Worm (Caenorhabditis elegans): ENCODE results near the gene ZK938.10.

Gene ZK938.10

ce11 chrII:9850945-9851344, at the start of gene ZK938.10:
Gene ZK938.10, minus strand, starts transcription at chrII:9851045.
- TF ChIP-seq ttx-3 (tag; optimal IDR thresholded peaks at IDR 0.05) (no peak), T23F11.4 (GFP tag; optimal IDR thresholded peaks at IDR 0.05) (no peak)

DNA sequence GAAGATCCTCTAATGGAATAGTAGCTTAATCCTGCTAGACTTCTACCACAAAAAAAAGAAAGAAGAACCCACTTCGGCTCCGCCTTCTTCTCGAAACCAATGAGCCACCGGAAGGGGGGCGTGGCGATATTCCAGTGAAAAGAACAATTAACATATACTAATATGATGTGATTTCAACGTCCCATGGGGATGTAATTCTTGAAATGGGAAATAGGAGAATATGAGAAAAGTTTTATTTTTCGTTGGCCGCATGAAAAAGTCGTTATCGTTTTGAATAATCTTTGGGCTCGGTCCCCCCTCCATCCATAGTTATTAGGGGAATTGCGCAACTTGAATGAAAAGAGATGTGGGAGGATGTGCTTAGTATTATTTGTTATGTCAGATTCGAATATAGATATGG, 49.4 kb upstream of the ZK938.10 start, which contains the start of gene unc-4:
unc-4 (minus strand) TSS at position 101 of the 400 bp plus-strand sequence.
- no peak for TF ChIP-seq pag-3 (tag; optimal IDR thresholded peaks at IDR 0.05; ENCODE audit: borderline replicate concordance)
- no peak for TF ChIP-seq ets-4 (tag; optimal IDR thresholded peaks at IDR 0.05)
- no peak for TF ChIP-seq elt-4 (tag; optimal IDR thresholded peaks at IDR 0.05)
- TF ChIP-seq pax-1 (tag; optimal IDR thresholded peaks at IDR 0.05): no peak
- TF ChIP-seq eyg-1 (tag; optimal IDR thresholded peaks at IDR 0.05): no peak
- no peak for TF ChIP-seq che-1 (tag; optimal IDR thresholded peaks at IDR 0.05)
- TF ChIP-seq hlh-8 (tag; optimal IDR thresholded peaks at IDR 0.05): no peak
- TF ChIP-seq pqm-1 (tag; optimal IDR thresholded peaks at IDR 0.05): no peak
- TF ChIP-seq hlh-6 (tag; optimal IDR thresholded peaks at IDR 0.05): no peak
- no peak for TF ChIP-seq lim-6 (tag; optimal IDR thresholded peaks at IDR 0.05)
- no peak for TF ChIP-seq sox-4 (tag; optimal IDR thresholded peaks at IDR 0.05)
- TF ChIP-seq tbx-2 (tag; optimal IDR thresholded peaks at IDR 0.05): no peak
- TF ChIP-seq ceh-48 (tag; optimal IDR thresholded peaks at IDR 0.05): no peak
- no peak for TF ChIP-seq rnt-1 (tag; optimal IDR thresholded peaks at IDR 0.05)

- TF ChIP-seq syd-9 (tag; optimal IDR thresholded peaks at IDR 0.05): no peak
- no peak for TF ChIP-seq dmd-4 (tag; optimal IDR thresholded peaks at IDR 0.05; ENCODE audit: borderline replicate concordance)
- TF ChIP-seq lim-6 (tag; optimal IDR thresholded peaks at IDR 0.05): no peak
- no peak for TF ChIP-seq hlh-13 (GFP tag; optimal IDR thresholded peaks at IDR 0.05)
- no peak for TF ChIP-seq rnt-1 (tag; optimal IDR thresholded peaks at IDR 0.05)
- TF ChIP-seq ttx-3 (tag; optimal IDR thresholded peaks at IDR 0.05): no peak
Measured at ce11 chrII:9898744-9899143, 47.9 kb upstream of the ZK938.10 start.

DNA sequence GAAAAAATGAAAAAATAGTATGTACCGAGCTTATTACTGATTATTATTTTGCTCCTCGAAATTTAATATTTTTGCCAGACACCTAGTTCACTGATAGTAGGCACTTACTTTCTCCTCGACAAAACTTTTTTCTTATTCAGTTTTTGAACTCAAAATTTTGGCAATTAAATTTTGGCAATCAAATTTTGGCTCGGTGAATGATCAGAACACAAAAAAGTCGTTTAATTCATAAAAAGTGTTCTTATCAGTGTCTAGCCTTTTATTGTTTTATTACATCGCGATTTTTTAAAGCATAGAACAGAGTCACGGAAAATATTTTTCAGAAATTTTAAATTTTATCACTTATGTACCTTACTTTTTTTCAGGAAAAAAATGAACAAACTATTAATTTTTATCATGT, 44.3 kb upstream of the ZK938.10 start:
- TF ChIP-seq sox-2 (GFP tag; IDR thresholded peaks at IDR 0.05) (no peak), syd-9 (tag; optimal IDR thresholded peaks at IDR 0.05) (no peak), T23F11.4 (GFP tag; optimal IDR thresholded peaks at IDR 0.05) (no peak), eyg-1 (tag; optimal IDR thresholded peaks at IDR 0.05) (no peak), ama-1 (optimal IDR thresholded peaks at IDR 0.05) (no peak), nhr-232 (tag; optimal IDR thresholded peaks at IDR 0.05) (no peak), fkh-6 (tag; optimal IDR thresholded peaks at IDR 0.05) (no peak), mec-3 (tag; optimal IDR thresholded peaks at IDR 0.05; ENCODE audit: borderline replicate concordance) (no peak), ceh-45 (GFP tag; IDR thresholded peaks at IDR 0.05) (no peak), lin-11 (tag; optimal IDR thresholded peaks at IDR 0.05) (no peak), unc-55 (GFP tag; optimal IDR thresholded peaks at IDR 0.05) (no peak), lim-6 (tag; optimal IDR thresholded peaks at IDR 0.05) (no peak), C08G9.2 (tag; optimal IDR thresholded peaks at IDR 0.05) (no peak), ets-4 (tag; optimal IDR thresholded peaks at IDR 0.05) (no peak), hlh-13 (GFP tag; optimal IDR thresholded peaks at IDR 0.05) (no peak), hlh-8 (tag; optimal IDR thresholded peaks at IDR 0.05) (no peak), sox-4 (tag; optimal IDR thresholded peaks at IDR 0.05) (no peak)

DNA sequence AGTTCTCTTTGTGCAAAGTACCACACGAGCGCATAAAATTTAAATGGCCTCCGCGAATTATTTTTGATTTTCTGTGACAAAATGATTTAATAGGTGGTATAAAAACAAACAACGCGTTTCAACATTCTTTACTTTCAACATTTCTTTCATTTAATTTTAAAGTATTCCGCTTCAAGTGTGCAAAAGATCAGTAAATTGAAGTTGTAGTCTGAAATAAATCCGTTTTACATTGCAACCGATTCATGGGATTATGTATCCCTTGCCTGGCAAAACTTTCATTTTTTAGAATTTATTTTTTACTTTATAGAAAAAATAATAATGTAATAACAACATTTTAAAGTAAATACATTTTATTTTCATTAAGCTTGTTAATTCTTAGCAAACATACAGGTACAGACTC, 43.6 kb upstream of the ZK938.10 start, which contains the start of gene F26C11.1:
F26C11.1 (plus strand) TSS at position 301 of the 400 bp plus-strand sequence.
- TF ChIP-seq hlh-15 (tag; optimal IDR thresholded peaks at IDR 0.05) (no peak), ceh-24 (tag; optimal IDR thresholded peaks at IDR 0.05) (no peak)

- TF ChIP-seq ceh-22 (tag; optimal IDR thresholded peaks at IDR 0.05) (no peak), fax-1 (tag; optimal IDR thresholded peaks at IDR 0.05) (no peak), zip-5 (tag; optimal IDR thresholded peaks at IDR 0.05) (no peak), nfya-1 (tag; optimal IDR thresholded peaks at IDR 0.05) (peak; percentile 73), fkh-6 (tag; optimal IDR thresholded peaks at IDR 0.05) (no peak), eyg-1 (tag; optimal IDR thresholded peaks at IDR 0.05) (no peak), nhr-11 (tag; optimal IDR thresholded peaks at IDR 0.05) (no peak), unc-42 (tag; optimal IDR thresholded peaks at IDR 0.05) (peak; percentile 33), elt-4 (tag; optimal IDR thresholded peaks at IDR 0.05) (no peak)
Measured at ce11 chrII:9892409-9892808, 41.6 kb upstream of the ZK938.10 start, which contains the start of gene C08H9.16. Gene C08H9.16, plus strand, starts transcription at chrII:9892778.

Measured in whole organism, late embryonic.